Worm (Caenorhabditis elegans) whole organism, young adult: ENCODE data around the gene nhr-19.

Source experiments
- F57C9.4 ChIP-seq: sonication (generic microtip); optimal IDR thresholded peaks from 2 replicates; lab custom pipeline; 2017; ENCODE audit warnings: mild to moderate bottlenecking, missing genetic modification characterization, missing compliant biosample characterization
- ceh-91 ChIP-seq: fragments of 200-800 bp; sonication (Bioruptor generic); IDR thresholded peaks from 2 replicates; pipeline ENCODE4 v1.3.6; 2022; ENCODE audit warnings: missing genetic modification reagents, missing genetic modification characterization, missing compliant biosample characterization
- hrde-1 ChIP-seq: sonication (generic microtip); optimal IDR thresholded peaks from 2 replicates; lab custom pipeline; 2016; ENCODE audit warnings: missing genetic modification characterization, mild to moderate bottlenecking, missing compliant biosample characterization, moderate library complexity, missing genotype, missing genetic modification reagents, borderline replicate concordance
- rpc-1 ChIP-seq, 2 experiments: fragments of 150-350 bp in 1 of 2; sonication (generic microtip) in 1 of 2; optimal IDR thresholded peaks; 2 replicates each; lab custom pipeline; 2014 to 2018; ENCODE audit warnings: missing biosample characterization in 1 of 2, missing genetic modification characterization in 1 of 2, missing genetic modification reagents in 1 of 2, missing genotype in 1 of 2

DNA sequence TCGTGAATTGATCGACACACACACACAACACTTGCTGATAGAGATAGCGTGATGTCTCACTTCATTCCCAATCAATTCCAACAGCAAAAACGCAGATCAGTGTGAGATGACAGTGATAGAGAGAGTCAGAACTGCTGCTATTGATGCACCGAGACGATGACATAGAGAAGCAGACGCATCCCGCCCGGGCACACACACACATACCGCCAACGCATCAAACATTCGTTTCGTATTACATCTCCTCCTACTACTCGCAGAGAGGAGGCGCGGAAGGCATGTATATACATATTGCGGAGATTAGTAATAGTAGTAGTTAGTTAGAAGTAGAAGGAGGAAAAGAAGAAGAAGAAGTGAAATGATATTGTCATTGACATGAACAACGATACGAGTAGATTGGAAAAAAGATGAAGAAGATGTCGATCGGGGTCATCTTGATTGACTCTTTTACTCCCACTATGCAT lies 14.1 kb upstream of the nhr-19 start:
- TF ChIP-seq rpc-1 (optimal IDR thresholded peaks at IDR 0.05; lab: Kevin White, UChicago) (no peak), rpc-1 (tag; optimal IDR thresholded peaks at IDR 0.05; lab: Kevin White, UChicago) (no peak), ceh-91 (GFP tag; lab: Robert Waterston, UW) (no peak), hrde-1 (no peak), F57C9.4 (peak; percentile 43)
